Worm (Caenorhabditis elegans) whole organism, L2 larva: ENCODE data around the gene C07D8.5.

ENCODE experiments used
- ZK546.5 ChIP-seq: sonication (generic microtip); optimal IDR thresholded peaks from 2 replicates; lab custom pipeline; 2017; ENCODE audit warnings: missing biosample characterization, missing genetic modification characterization
- elt-3 ChIP-seq: sonication (generic microtip); optimal IDR thresholded peaks from 2 replicates; lab custom pipeline; 2017; ENCODE audit warnings: missing biosample characterization, missing genetic modification characterization
- snpc-4 ChIP-seq: fragments of 150-350 bp; optimal IDR thresholded peaks from 2 replicates; lab custom pipeline; 2014; ENCODE audit warnings: missing biosample characterization, missing genetic modification characterization
- zag-1 ChIP-seq: fragments of 150-350 bp; optimal IDR thresholded peaks from 2 replicates; lab custom pipeline; 2014; ENCODE audit warnings: missing biosample characterization, missing genetic modification characterization

DNA sequence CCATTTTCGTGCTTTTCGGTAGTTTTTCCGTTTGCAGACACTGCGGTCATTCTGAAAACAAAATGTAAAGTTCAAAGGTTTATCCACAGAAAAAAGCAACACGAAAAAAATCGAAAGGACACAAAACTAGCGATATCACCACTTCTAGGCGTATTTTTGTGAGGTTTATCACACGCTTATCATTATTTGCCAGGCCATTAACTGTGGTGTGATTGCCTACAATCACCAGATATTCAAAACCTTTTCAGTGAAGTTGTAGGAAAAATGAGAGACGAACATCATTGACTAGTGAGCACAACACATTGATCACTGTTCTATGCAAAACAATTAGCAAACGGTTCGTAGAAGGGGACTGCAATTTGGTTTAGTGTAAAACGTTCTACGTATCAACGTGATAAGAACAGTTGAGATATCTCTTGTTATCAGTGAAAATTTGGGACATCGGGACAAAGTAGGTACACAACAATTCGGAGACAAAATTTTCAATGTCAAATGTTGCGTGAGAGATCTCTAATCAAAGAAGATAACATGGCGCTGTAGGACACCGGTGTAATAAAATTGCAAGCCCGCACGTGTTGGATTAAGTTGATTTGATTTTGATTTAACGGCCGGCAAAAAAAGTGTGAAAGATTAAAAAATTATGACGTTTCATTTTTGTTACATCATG, 38.2 kb upstream of the C07D8.5 start, which contains the start of gene sur-5:
- no peak for TF ChIP-seq snpc-4 (tag; lab: Kevin White, UChicago)
- no peak for TF ChIP-seq ZK546.5 (tag; lab: Kevin White, UChicago)
- TF ChIP-seq elt-3: no peak
- no peak for TF ChIP-seq zag-1 (tag; lab: Kevin White, UChicago)
